Fruit fly (Drosophila melanogaster): ENCODE measurements around the gene CG11555.

CG11555 gene

dm6 chr2L:297480-298284, 24.0 kb downstream of the CG11555 start, which contains the start of gene Pi3K21B (continued):
- TF ChIP-seq ab (GFP tag; optimal IDR thresholded peaks at IDR 0.05) = peak; percentile 86
- peak in 1 of 2 experiments; percentile 74 for TF ChIP-seq insv (GFP tag; optimal IDR thresholded peaks at IDR 0.05)
- TF ChIP-seq sob (GFP tag; IDR thresholded peaks at IDR 0.05) = peak; percentile 93
- TF ChIP-seq Hand (GFP tag; optimal IDR thresholded peaks at IDR 0.05) = peak; percentile 73
- TF ChIP-seq CG6854 (GFP tag; optimal IDR thresholded peaks at IDR 0.05) = peak; percentile 29
- peak; percentile 54; the same call in 1 of the 2 replicates for TF ChIP-seq Taf1 (GFP tag; IDR thresholded peaks at IDR 0.05)
- peak; percentile 37 for TF ChIP-seq CG4707 (GFP tag; optimal IDR thresholded peaks at IDR 0.05)
- no peak for TF ChIP-seq sc (optimal IDR thresholded peaks at IDR 0.05)
- TF ChIP-seq sc (GFP tag; optimal IDR thresholded peaks at IDR 0.05) = peak; percentile 85
- peak; percentile 80 for TF ChIP-seq Mes4 (GFP tag; optimal IDR thresholded peaks at IDR 0.05)
- TF ChIP-seq CG7987 (GFP tag; optimal IDR thresholded peaks at IDR 0.05) = peak; percentile 67
- peak; percentile 94 for TF ChIP-seq B-H2 (GFP tag; optimal IDR thresholded peaks at IDR 0.05)
- peak; percentile 79 for TF ChIP-seq CG12299 (tag; optimal IDR thresholded peaks at IDR 0.05)
- peak; percentile 87 for TF ChIP-seq CHES-1-like (GFP tag; optimal IDR thresholded peaks at IDR 0.05)
- TF ChIP-seq Spps (tag; optimal IDR thresholded peaks at IDR 0.05) = peak; percentile 58
- peak; percentile 82 for TF ChIP-seq Gug (GFP tag; IDR thresholded peaks at IDR 0.05)
- TF ChIP-seq Lim3 (GFP tag; IDR thresholded peaks at IDR 0.05) = no peak
- peak in 1 of 2 experiments; percentile 27 for TF ChIP-seq Hr78 (GFP tag; optimal IDR thresholded peaks at IDR 0.05)
- peak; percentile 49 for TF ChIP-seq BEAF-32 (GFP tag; optimal IDR thresholded peaks at IDR 0.05)
- TF ChIP-seq Oli (tag; optimal IDR thresholded peaks at IDR 0.05) = peak; percentile 86
- no peak for TF ChIP-seq h (optimal IDR thresholded peaks at IDR 0.05)
- peak; percentile 96 for TF ChIP-seq CG30403 (GFP tag; optimal IDR thresholded peaks at IDR 0.05)
- peak; percentile 80 for TF ChIP-seq CG11723 (GFP tag; optimal IDR thresholded peaks at IDR 0.05)
- TF ChIP-seq hth (optimal IDR thresholded peaks at IDR 0.05) = no peak
- TF ChIP-seq mam (GFP tag; optimal IDR thresholded peaks at IDR 0.05) = peak; percentile 96
- peak; percentile 51 for TF ChIP-seq ATbp (GFP tag; optimal IDR thresholded peaks at IDR 0.05)
- TF ChIP-seq CG10209 (GFP tag; optimal IDR thresholded peaks at IDR 0.05) = peak; percentile 92
- peak; percentile 87 for TF ChIP-seq CG9215 (GFP tag; IDR thresholded peaks at IDR 0.05)
- TF ChIP-seq Opbp (GFP tag; IDR thresholded peaks at IDR 0.05; ENCODE audit: partially characterized antibody) = peak; percentile 54; the same call in 1 of the 3 replicates
- TF ChIP-seq MBD-R2 (GFP tag; IDR thresholded peaks at IDR 0.05) = peak; percentile 76; the same call in 1 of the 2 replicates
- no peak for TF ChIP-seq fd64A (GFP tag; optimal IDR thresholded peaks at IDR 0.05)
- peak; percentile 81 for TF ChIP-seq CG18764 (GFP tag; optimal IDR thresholded peaks at IDR 0.05)
- TF ChIP-seq Mrtf (GFP tag; IDR thresholded peaks at IDR 0.05) = no peak; the same call in none of the 3 replicates
- peak; percentile 93 for TF ChIP-seq CG15696 (tag; optimal IDR thresholded peaks at IDR 0.05)
- 0 out of 2 replicates have a peak, but pooled peaks have one; percentile 38 for TF ChIP-seq gsb (GFP tag; IDR thresholded peaks at IDR 0.05)
- TF ChIP-seq CG3163 (GFP tag; optimal IDR thresholded peaks at IDR 0.05) = peak; percentile 78
- TF ChIP-seq Fer1 (GFP tag; optimal IDR thresholded peaks at IDR 0.05) = peak; percentile 86
- TF ChIP-seq CG3407 (GFP tag; optimal IDR thresholded peaks at IDR 0.05) = peak; percentile 77
- TF ChIP-seq Nf-YA (GFP tag; IDR thresholded peaks at IDR 0.05) = no peak; the same call in 1 of the 2 replicates
- TF ChIP-seq fd3F (GFP tag; optimal IDR thresholded peaks at IDR 0.05) = peak; percentile 88
- no peak for TF ChIP-seq crol (GFP tag; IDR thresholded peaks at IDR 0.05)
- peak; percentile 74 for TF ChIP-seq tap (tag; optimal IDR thresholded peaks at IDR 0.05)
- peak; percentile 88 for TF ChIP-seq CG10147 (GFP tag; optimal IDR thresholded peaks at IDR 0.05)
- TF ChIP-seq CG6272 (GFP tag; IDR thresholded peaks at IDR 0.05) = peak; percentile 78
- TF ChIP-seq rib (GFP tag; IDR thresholded peaks at IDR 0.05) = peak; percentile 51; the same call in 1 of the 2 replicates
- peak; percentile 92 for TF ChIP-seq Abd-B (GFP tag; optimal IDR thresholded peaks at IDR 0.05)
- TF ChIP-seq bowl (GFP tag; IDR thresholded peaks at IDR 0.05) = 0 out of 2 replicates have a peak, but pooled peaks have one; percentile 32
- TF ChIP-seq CG16813 (GFP tag; IDR thresholded peaks at IDR 0.05; ENCODE audit: partially characterized antibody) = peak; percentile 34; the same call in 1 of the 3 replicates
- TF ChIP-seq ftz-f1 (GFP tag; optimal IDR thresholded peaks at IDR 0.05) = peak; percentile 33
